ENCODE assay signal across 1 fruit fly cellular context in the genomic region with DNA sequence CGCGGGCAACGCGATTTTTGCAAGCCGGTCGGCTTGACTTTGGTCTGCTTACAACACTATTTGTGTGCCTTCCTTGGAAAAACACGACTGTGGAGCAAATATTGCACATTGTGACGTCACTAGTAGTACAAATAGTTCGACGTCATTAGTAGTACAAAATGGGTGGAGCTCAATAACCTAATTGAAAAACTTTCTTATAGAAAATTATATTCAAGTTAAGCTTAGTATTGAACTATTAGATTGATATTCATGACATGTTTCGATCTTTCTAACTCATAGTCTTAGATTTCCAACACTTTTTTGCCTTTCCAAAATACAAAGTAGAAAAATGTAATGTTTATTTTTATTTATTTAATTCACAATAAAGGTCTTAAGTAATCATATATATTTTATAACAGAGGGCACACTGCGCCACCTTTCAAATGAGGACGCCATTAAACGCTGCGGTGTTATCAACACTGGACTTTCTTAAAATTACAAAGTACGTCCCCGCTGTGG.
A peak's percentile ranks its signal among the peaks of the same experiment; 100 is the strongest.
TF ChIP-seq lines count a peak whose summit lies in the region.

Gene Rrp1 (minus strand): TSS at position 70 of the 498 bp plus-strand sequence.
Gene gammaTub23C (plus strand): TSS at position 453 of the 498 bp plus-strand sequence.

TF ChIP-seq in whole organism, embryonic, 481 proteins besides CTCF, POLR2A, EP300 and RAD21 (continued from another document):
- no peak for TF ChIP-seq Kr (GFP tag; optimal IDR thresholded peaks at IDR 0.05; lab: Kevin White, UChicago)
- TF ChIP-seq sug (tag; optimal IDR thresholded peaks at IDR 0.05; lab: Kevin White, UChicago), result peak; percentile 91
- TF ChIP-seq lola (GFP tag; optimal IDR thresholded peaks at IDR 0.05; lab: Kevin White, UChicago), result peak in 1 of 3 experiments; percentile 95
- TF ChIP-seq CG8924 (tag; optimal IDR thresholded peaks at IDR 0.05; lab: Kevin White, UChicago), result peak; percentile 91
- TF ChIP-seq CG16779 (GFP tag; IDR thresholded peaks at IDR 0.05; lab: Robert Waterston, UW), result no peak
- TF ChIP-seq CG1603 (tag; optimal IDR thresholded peaks at IDR 0.05; lab: Kevin White, UChicago), result peak; percentile 34
- TF ChIP-seq tup (GFP tag; optimal IDR thresholded peaks at IDR 0.05; lab: Kevin White, UChicago), result peak; percentile 69
- TF ChIP-seq CG1792 (GFP tag; optimal IDR thresholded peaks at IDR 0.05; lab: Kevin White, UChicago), result peak; percentile 56
- peak; percentile 66 for TF ChIP-seq kah (GFP tag; optimal IDR thresholded peaks at IDR 0.05; lab: Kevin White, UChicago)
- TF ChIP-seq Poxn (GFP tag; IDR thresholded peaks at IDR 0.05; lab: Robert Waterston, UW), result peak; percentile 53
- TF ChIP-seq onecut (GFP tag; IDR thresholded peaks at IDR 0.05; lab: Robert Waterston, UW), result peak; percentile 62
- TF ChIP-seq CG10147 (GFP tag; optimal IDR thresholded peaks at IDR 0.05; lab: Kevin White, UChicago), result peak; percentile 93
- peak; percentile 82 for TF ChIP-seq CG8290 (GFP tag; optimal IDR thresholded peaks at IDR 0.05; lab: Kevin White, UChicago)
- peak in 1 of 2 experiments; percentile 60 for TF ChIP-seq CG8290 (tag; optimal IDR thresholded peaks at IDR 0.05; lab: Kevin White, UChicago)
- peak; percentile 88 for TF ChIP-seq BtbVII (GFP tag; optimal IDR thresholded peaks at IDR 0.05; lab: Kevin White, UChicago)
- peak; percentile 34 for TF ChIP-seq Ravus (GFP tag; IDR thresholded peaks at IDR 0.05; lab: Robert Waterston, UW)
- peak; percentile 45 for TF ChIP-seq emc (GFP tag; optimal IDR thresholded peaks at IDR 0.05; lab: Kevin White, UChicago)
- peak; percentile 78; the same call in 1 of the 2 replicates for TF ChIP-seq CG32767 (GFP tag; IDR thresholded peaks at IDR 0.05; lab: Robert Waterston, UW)
- TF ChIP-seq fd96Cb (tag; optimal IDR thresholded peaks at IDR 0.05; lab: Kevin White, UChicago), result peak; percentile 90
- no peak for TF ChIP-seq Hr39 (optimal IDR thresholded peaks at IDR 0.05; lab: Kevin White, UChicago)
